Worm (Caenorhabditis elegans): ENCODE results near the gene pmk-3.

The pmk-3 gene

ce11 chrIV:8182566-8182965 lies 43.5 kb downstream of the pmk-3 start:
- TF ChIP-seq ama-1 (optimal IDR thresholded peaks at IDR 0.05) (no peak), ceh-9 (tag; optimal IDR thresholded peaks at IDR 0.05) (no peak), ref-2 (tag; optimal IDR thresholded peaks at IDR 0.05) (peak; percentile 14), fax-1 (tag; optimal IDR thresholded peaks at IDR 0.05) (no peak), C08G9.2 (tag; optimal IDR thresholded peaks at IDR 0.05) (no peak), K09A11.1 (tag; optimal IDR thresholded peaks at IDR 0.05; ENCODE audit: insufficient read depth) (no peak), pha-2 (tag; optimal IDR thresholded peaks at IDR 0.05) (no peak), ceh-22 (tag; optimal IDR thresholded peaks at IDR 0.05) (no peak), hlh-15 (tag; optimal IDR thresholded peaks at IDR 0.05) (no peak), hlh-6 (tag; optimal IDR thresholded peaks at IDR 0.05) (no peak), sox-2 (GFP tag; IDR thresholded peaks at IDR 0.05) (no peak), syd-9 (tag; optimal IDR thresholded peaks at IDR 0.05) (no peak), pag-3 (tag; optimal IDR thresholded peaks at IDR 0.05; ENCODE audit: borderline replicate concordance) (no peak), nfya-1 (tag; optimal IDR thresholded peaks at IDR 0.05) (peak; percentile 24), ets-4 (tag; optimal IDR thresholded peaks at IDR 0.05) (no peak), npax-4 (tag; optimal IDR thresholded peaks at IDR 0.05) (no peak), unc-3 (GFP tag; conservative IDR thresholded peaks at IDR 0.05) (no peak), unc-3 (tag; optimal IDR thresholded peaks at IDR 0.05) (no peak), unc-42 (tag; optimal IDR thresholded peaks at IDR 0.05) (peak; percentile 65), nhr-232 (tag; optimal IDR thresholded peaks at IDR 0.05) (no peak), ceh-48 (tag; optimal IDR thresholded peaks at IDR 0.05) (no peak)

ce11 chrIV:8183313-8183712 lies 44.3 kb downstream of the pmk-3 start:
- peak; percentile 19 for TF ChIP-seq lim-6 (tag; optimal IDR thresholded peaks at IDR 0.05)
- TF ChIP-seq ceh-19 (GFP tag; optimal IDR thresholded peaks at IDR 0.05) = peak; percentile 50
- TF ChIP-seq eyg-1 (tag; optimal IDR thresholded peaks at IDR 0.05) = no peak
- TF ChIP-seq nfya-1 (tag; optimal IDR thresholded peaks at IDR 0.05) = peak; percentile 77
- peak; percentile 85 for TF ChIP-seq ceh-31 (tag; optimal IDR thresholded peaks at IDR 0.05)
- no peak for TF ChIP-seq K02D7.2 (tag; optimal IDR thresholded peaks at IDR 0.05)
- TF ChIP-seq tbx-7 (tag; optimal IDR thresholded peaks at IDR 0.05) = no peak
- no peak for TF ChIP-seq ceh-9 (tag; optimal IDR thresholded peaks at IDR 0.05)
- peak; percentile 12 for TF ChIP-seq ceh-2 (tag; optimal IDR thresholded peaks at IDR 0.05)
- peak; percentile 69 for TF ChIP-seq ceh-34 (tag; optimal IDR thresholded peaks at IDR 0.05)
- TF ChIP-seq unc-42 (tag; optimal IDR thresholded peaks at IDR 0.05) = peak; percentile 70
- TF ChIP-seq sox-4 (tag; optimal IDR thresholded peaks at IDR 0.05) = peak; percentile 37
- peak; percentile 35 for TF ChIP-seq sdc-2 (tag; optimal IDR thresholded peaks at IDR 0.05)
- no peak for TF ChIP-seq ceh-24 (tag; optimal IDR thresholded peaks at IDR 0.05)
- TF ChIP-seq unc-86 (tag; optimal IDR thresholded peaks at IDR 0.05) = no peak
- peak; percentile 25 for TF ChIP-seq pqm-1 (tag; optimal IDR thresholded peaks at IDR 0.05)
- peak; percentile 63 for TF ChIP-seq tbx-2 (tag; optimal IDR thresholded peaks at IDR 0.05)
- TF ChIP-seq F13H6.1 (tag; optimal IDR thresholded peaks at IDR 0.05) = peak; percentile 29
- peak; percentile 61 for TF ChIP-seq mec-3 (tag; optimal IDR thresholded peaks at IDR 0.05; ENCODE audit: borderline replicate concordance)
- TF ChIP-seq ceh-18 (tag; optimal IDR thresholded peaks at IDR 0.05) = peak; percentile 29
- TF ChIP-seq syd-9 (tag; optimal IDR thresholded peaks at IDR 0.05) = peak; percentile 21
- TF ChIP-seq C08G9.2 (tag; optimal IDR thresholded peaks at IDR 0.05) = peak; percentile 13
- TF ChIP-seq ceh-48 (tag; optimal IDR thresholded peaks at IDR 0.05) = peak; percentile 21
- TF ChIP-seq hlh-6 (tag; optimal IDR thresholded peaks at IDR 0.05) = peak; percentile 19
- peak; percentile 44 for TF ChIP-seq ceh-14 (tag; optimal IDR thresholded peaks at IDR 0.05)
- TF ChIP-seq nhr-11 (tag; optimal IDR thresholded peaks at IDR 0.05) = no peak
- TF ChIP-seq pros-1 (tag; optimal IDR thresholded peaks at IDR 0.05) = peak; percentile 56
- TF ChIP-seq ref-2 (tag; optimal IDR thresholded peaks at IDR 0.05) = peak; percentile 63
- TF ChIP-seq elt-4 (tag; optimal IDR thresholded peaks at IDR 0.05) = peak; percentile 50

Data from whole organism, late embryonic.